Worm (Caenorhabditis elegans): ENCODE results near the gene C46C2.2.
"Not testable (repeated sequence)": the region's sequence is repeated elsewhere in the genome, so short reads cannot be mapped to it uniquely, and the experiment has no call there.

DNA sequence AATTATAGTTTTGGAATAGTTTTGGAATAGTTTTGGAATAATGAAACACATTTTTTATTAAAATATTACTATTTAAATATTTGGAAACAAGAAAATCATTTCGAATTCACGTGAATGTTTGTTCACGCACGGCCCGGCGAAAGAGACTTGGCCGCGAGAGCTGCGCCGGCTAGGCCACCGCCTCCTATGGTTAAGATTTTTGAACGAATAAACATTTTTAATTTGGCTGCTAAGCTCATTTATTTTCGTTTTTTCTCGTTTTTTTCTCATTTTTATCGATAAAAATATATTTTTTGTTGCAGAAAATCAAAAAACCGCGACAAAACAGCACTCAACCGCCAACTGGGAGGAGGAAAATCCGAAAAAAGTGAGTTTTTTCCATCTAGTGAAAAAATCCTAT is 23.0 kb upstream of the C46C2.2 start, which contains the start of gene C46C2.7:
- not testable (repeated sequence) for TF ChIP-seq rnt-1 (tag; optimal IDR thresholded peaks at IDR 0.05); aly-2 (tag; optimal IDR thresholded peaks at IDR 0.05); vab-15 (tag; optimal IDR thresholded peaks at IDR 0.05); lin-13 (GFP tag; optimal IDR thresholded peaks at IDR 0.05); nhr-28 (tag; optimal IDR thresholded peaks at IDR 0.05); nhr-76 (tag; optimal IDR thresholded peaks at IDR 0.05); sox-4 (tag; optimal IDR thresholded peaks at IDR 0.05); ztf-4 (tag; optimal IDR thresholded peaks at IDR 0.05); hlh-17 (GFP tag; optimal IDR thresholded peaks at IDR 0.05; ENCODE audit: borderline replicate concordance); unc-86 (tag; optimal IDR thresholded peaks at IDR 0.05)
- peak in 1 of 2 experiments; percentile 19 for TF ChIP-seq lsy-2 (tag; optimal IDR thresholded peaks at IDR 0.05)

All from whole organism, L1 larva.